Worm (Caenorhabditis elegans) whole organism, L4/young adult: ENCODE data around the gene sel-7.

Source experiments
- W03F9.2 ChIP-seq: fragments of 150-350 bp; optimal IDR thresholded peaks from 2 replicates; lab custom pipeline; 2014; ENCODE audit warnings: missing biosample characterization, missing genetic modification characterization
- dao-5 ChIP-seq: sonication (generic microtip); optimal IDR thresholded peaks from 2 replicates; lab custom pipeline; 2016; ENCODE audit warnings: missing genotype, missing genetic modification characterization, moderate library complexity, missing compliant biosample characterization

- TF ChIP-seq dao-5: no peak
- no peak for TF ChIP-seq W03F9.2 (tag; lab: Kevin White, UChicago)
Observed at ce11 chrX:14324289-14324688, 16.0 kb downstream of the sel-7 start.
